Fruit fly (Drosophila melanogaster) whole organism: ENCODE results near the gene CG14442.

ENCODE experiments used
- CG8478 ChIP-seq: fragments of >200 bp; optimal IDR thresholded peaks from 2 replicates; lab custom pipeline; 2018; ENCODE audit warnings: inconsistent platforms
- EcR ChIP-seq, 2 experiments: fragments of >200 bp; optimal IDR thresholded peaks; 2 replicates each; lab custom pipeline; 2017; ENCODE audit warnings: missing biosample characterization in 2 of 2, missing genetic modification characterization in 2 of 2, missing genetic modification reagents in 2 of 2

DNA sequence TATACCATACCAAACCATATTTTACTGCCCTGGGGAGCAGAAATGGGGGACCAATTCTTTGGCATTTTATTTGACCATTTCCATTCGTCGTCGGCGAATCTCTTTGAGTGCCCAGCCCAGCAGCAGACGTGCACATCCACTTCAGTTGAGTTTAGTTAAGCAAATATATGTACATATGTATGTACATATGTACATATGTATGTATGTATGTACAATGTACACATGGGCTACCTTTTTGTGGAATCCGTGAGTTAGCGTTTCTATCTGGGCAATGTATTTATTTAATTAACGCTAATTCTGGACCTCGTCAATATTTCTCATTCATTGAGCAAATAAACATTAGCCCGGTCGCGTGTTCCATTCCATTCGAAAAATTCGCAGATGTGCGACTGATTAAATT lies 25.2 kb upstream of the CG14442 start:
- TF ChIP-seq EcR (GFP tag; optimal IDR thresholded peaks at IDR 0.05; lab: Kevin White, UChicago) (no peak), CG8478 (lab: Kevin White, UChicago) (no peak)
